Worm (Caenorhabditis elegans) whole organism, L4/young adult: Measurements from ENCODE around the gene T21B10.3.
A peak's percentile ranks its signal among the peaks of the same experiment; 100 is the strongest.

Source experiments
- W03F9.2 ChIP-seq: fragments of 150-350 bp; optimal IDR thresholded peaks from 2 replicates; lab custom pipeline; 2014; ENCODE audit warnings: missing biosample characterization, missing genetic modification characterization
- dao-5 ChIP-seq: sonication (generic microtip); optimal IDR thresholded peaks from 2 replicates; lab custom pipeline; 2016; ENCODE audit warnings: missing genotype, missing genetic modification characterization, moderate library complexity, missing compliant biosample characterization
- him-1 ChIP-seq: sonication (generic microtip); optimal IDR thresholded peaks from 2 replicates; lab custom pipeline; 2016; ENCODE audit warnings: missing genotype, missing genetic modification reagents, missing genetic modification characterization, missing compliant biosample characterization

The T21B10.3 gene

ce11 chrII:8931405-8932149 lies 2.6 kb upstream of the T21B10.3 start:
- no peak for TF ChIP-seq dao-5 (tag; lab: Kevin White, UChicago)
- TF ChIP-seq him-1, result no peak
- TF ChIP-seq W03F9.2, result no peak

ce11 chrII:8932392-8932791 lies 1.8 kb upstream of the T21B10.3 start:
- TF ChIP-seq him-1 (no peak), W03F9.2 (no peak), dao-5 (tag; lab: Kevin White, UChicago) (no peak)

ce11 chrII:8938907-8939622 lies 4.9 kb downstream of the T21B10.3 start:
- TF ChIP-seq him-1 (no peak), dao-5 (tag; lab: Kevin White, UChicago) (no peak), W03F9.2 (no peak)

ce11 chrII:8940362-8940940 lies 6.3 kb downstream of the T21B10.3 start, which contains the start of the genes set-17 and T21B10.4:
set-17 (minus strand) TSS chrII:8940488.
T21B10.4 (plus strand) TSS chrII:8940894.
- TF ChIP-seq dao-5 (tag; lab: Kevin White, UChicago) (no peak), W03F9.2 (peak; percentile 33), him-1 (no peak)

- no peak for TF ChIP-seq dao-5 (tag; lab: Kevin White, UChicago)
- TF ChIP-seq him-1, result no peak
- TF ChIP-seq W03F9.2, result no peak
These were observed 11.0 kb downstream of the T21B10.3 start for ce11 chrII:8945167-8945566.

- TF ChIP-seq him-1 (no peak), W03F9.2 (no peak), dao-5 (tag; lab: Kevin White, UChicago) (no peak)
These were observed 13.2 kb downstream of the T21B10.3 start, which contains the start of gene cutl-15 for ce11 chrII:8947391-8947790. cutl-15 (minus strand) TSS chrII:8947688.

ce11 chrII:8948640-8949039 lies 14.5 kb downstream of the T21B10.3 start:
- TF ChIP-seq dao-5 (tag; lab: Kevin White, UChicago) (no peak), him-1 (no peak), W03F9.2 (no peak)

- TF ChIP-seq dao-5 (tag; lab: Kevin White, UChicago) (no peak), him-1 (no peak), W03F9.2 (no peak)
These were observed 17.1 kb downstream of the T21B10.3 start for ce11 chrII:8951270-8951669.

ce11 chrII:8953703-8954102 lies 19.5 kb downstream of the T21B10.3 start:
- TF ChIP-seq W03F9.2 (no peak), him-1 (no peak), dao-5 (tag; lab: Kevin White, UChicago) (no peak)

- TF ChIP-seq him-1 (no peak), W03F9.2 (no peak), dao-5 (tag; lab: Kevin White, UChicago) (no peak)
These were observed 22.7 kb downstream of the T21B10.3 start for ce11 chrII:8956896-8957295.

- TF ChIP-seq dao-5 (tag; lab: Kevin White, UChicago) (no peak), him-1 (no peak), W03F9.2 (no peak)
These were observed 24.9 kb downstream of the T21B10.3 start for ce11 chrII:8959081-8959480.

ce11 chrII:8960414-8960813 lies 26.2 kb downstream of the T21B10.3 start, which contains the start of gene cal-2:
cal-2 (plus strand) TSS chrII:8960714.
- no peak for TF ChIP-seq W03F9.2
- no peak for TF ChIP-seq dao-5 (tag; lab: Kevin White, UChicago)
- TF ChIP-seq him-1, result no peak

- no peak for TF ChIP-seq him-1
- TF ChIP-seq W03F9.2, result no peak
These were observed 27.3 kb downstream of the T21B10.3 start for ce11 chrII:8961450-8961849.

ce11 chrII:8962206-8962605 lies 28.0 kb downstream of the T21B10.3 start:
- TF ChIP-seq dao-5 (tag; lab: Kevin White, UChicago) (no peak), W03F9.2 (no peak), him-1 (peak; percentile 9)

ce11 chrII:8964049-8964448 lies 29.9 kb downstream of the T21B10.3 start, which contains the start of gene sftd-3:
sftd-3 (minus strand) TSS chrII:8964149.
- TF ChIP-seq W03F9.2, result no peak
- no peak for TF ChIP-seq dao-5 (tag; lab: Kevin White, UChicago)
- TF ChIP-seq him-1, result no peak
